Fruit fly (Drosophila melanogaster) whole organism, embryonic: ENCODE results near the gene Lasp.

ENCODE experiments used
- Atf3 ChIP-seq: fragments of 200-800 bp; sonication (Bioruptor generic); optimal IDR thresholded peaks from 3 replicates; lab custom pipeline; 2016; ENCODE audit warnings: missing biosample characterization, missing genetic modification characterization
- CG10209 ChIP-seq: fragments of 200-800 bp; sonication (Bioruptor generic); optimal IDR thresholded peaks from 3 replicates; lab custom pipeline; 2017; ENCODE audit warnings: missing biosample characterization, mild to moderate bottlenecking, missing genetic modification characterization, missing genetic modification reagents
- CG10462 ChIP-seq: fragments of 200-800 bp; sonication (Bioruptor generic); optimal IDR thresholded peaks from 2 replicates; lab custom pipeline; 2016; ENCODE audit warnings: missing biosample characterization, missing genetic modification characterization
- CG11085 ChIP-seq: fragments of 200-800 bp; sonication (Bioruptor generic); IDR thresholded peaks from 2 replicates; pipeline ENCODE4 v1.3.6; 2022; ENCODE audit warnings: missing biosample characterization, missing genetic modification characterization
- CG11456 ChIP-seq: fragments of 200-800 bp; sonication (Bioruptor generic); IDR thresholded peaks from 3 replicates; pipeline ENCODE4 v1.3.6; 2022; ENCODE audit warnings: missing biosample characterization, missing genetic modification characterization
- CG12299 ChIP-seq: fragments of 200-800 bp; sonication (Bioruptor generic); optimal IDR thresholded peaks from 2 replicates; lab custom pipeline; 2018; ENCODE audit warnings: missing biosample characterization, mild to moderate bottlenecking, missing genetic modification characterization
- CG13123 ChIP-seq: fragments of 200-800 bp; sonication (Bioruptor generic); optimal IDR thresholded peaks from 2 replicates; lab custom pipeline; 2016; ENCODE audit warnings: missing biosample characterization, missing genetic modification characterization
- CG14050 ChIP-seq: fragments of 200-800 bp; sonication (Bioruptor generic); IDR thresholded peaks from 3 replicates; pipeline ENCODE4 v1.3.6; 2022; ENCODE audit warnings: missing biosample characterization, missing genetic modification characterization
- CG14667 ChIP-seq: fragments of 200-800 bp; sonication (Bioruptor generic); IDR thresholded peaks from 2 replicates; pipeline ENCODE4 v1.3.6; 2022; ENCODE audit warnings: missing biosample characterization, missing genetic modification characterization
- CG14710 ChIP-seq: fragments of 200-800 bp; sonication (Bioruptor generic); optimal IDR thresholded peaks from 3 replicates; lab custom pipeline; 2019; ENCODE audit warnings: missing biosample characterization, mild to moderate bottlenecking, missing genetic modification characterization, moderate library complexity
- CG1603 ChIP-seq: fragments of 200-800 bp; sonication (Bioruptor generic); optimal IDR thresholded peaks from 2 replicates; lab custom pipeline; 2019; ENCODE audit warnings: missing biosample characterization, mild to moderate bottlenecking, missing genetic modification characterization, moderate library complexity
- CG18619 ChIP-seq: fragments of 200-800 bp; sonication (Bioruptor generic); optimal IDR thresholded peaks from 3 replicates; lab custom pipeline; 2017; ENCODE audit warnings: missing biosample characterization, mild to moderate bottlenecking, missing genetic modification characterization
- CG2129 ChIP-seq: fragments of 200-800 bp; sonication (Bioruptor generic); IDR thresholded peaks from 2 replicates; pipeline ENCODE4 v1.3.6; 2022; ENCODE audit warnings: missing biosample characterization, missing genetic modification characterization; ENCODE audit not compliant: partially characterized antibody
- CG32767 ChIP-seq: fragments of 200-800 bp; sonication (Bioruptor generic); IDR thresholded peaks from 2 replicates; pipeline ENCODE4 v1.3.6; 2022; ENCODE audit warnings: missing biosample characterization, missing genetic modification characterization
- CG33557 ChIP-seq: fragments of 200-800 bp; sonication (Bioruptor generic); optimal IDR thresholded peaks from 2 replicates; lab custom pipeline; 2019; ENCODE audit warnings: missing biosample characterization, mild to moderate bottlenecking, missing genetic modification characterization, moderate library complexity
- CG34422 ChIP-seq: fragments of 200-800 bp; sonication (Bioruptor generic); IDR thresholded peaks from 3 replicates; pipeline ENCODE4 v1.3.6; 2022; ENCODE audit warnings: missing biosample characterization, missing genetic modification characterization
- CG42726 ChIP-seq: fragments of 200-800 bp; sonication (Bioruptor generic); IDR thresholded peaks from 2 replicates; pipeline ENCODE4 v1.3.6; 2022; ENCODE audit warnings: missing biosample characterization, missing genetic modification characterization; ENCODE audit not compliant: partially characterized antibody
- CG4404 ChIP-seq: fragments of 200-800 bp; sonication (Bioruptor generic); IDR thresholded peaks from 2 replicates; pipeline ENCODE4 v1.3.6; 2022; ENCODE audit warnings: missing biosample characterization, missing genetic modification characterization
- CG4424 ChIP-seq: fragments of 200-800 bp; sonication (Bioruptor generic); optimal IDR thresholded peaks from 3 replicates; lab custom pipeline; 2016; ENCODE audit warnings: missing biosample characterization, missing genetic modification characterization
- CG6683 ChIP-seq: fragments of 200-800 bp; sonication (Bioruptor generic); optimal IDR thresholded peaks from 2 replicates; lab custom pipeline; 2017; ENCODE audit warnings: missing biosample characterization, mild to moderate bottlenecking, missing genetic modification characterization, missing genetic modification reagents
- CG8089 ChIP-seq: fragments of 200-800 bp; sonication (Bioruptor generic); optimal IDR thresholded peaks from 3 replicates; lab custom pipeline; 2016; ENCODE audit warnings: missing biosample characterization, missing genetic modification characterization
- CG8290 ChIP-seq, 3 experiments: fragments of 200-800 bp; sonication (Bioruptor generic); optimal IDR thresholded peaks; 2 replicates each; lab custom pipeline; 2016 to 2019; ENCODE audit warnings: missing biosample characterization in 3 of 3, missing genetic modification characterization in 3 of 3, mild to moderate bottlenecking in 2 of 3, moderate library complexity in 1 of 3
- CG8478 ChIP-seq: fragments of >200 bp; optimal IDR thresholded peaks from 2 replicates; lab custom pipeline; 2018
- Dip3 ChIP-seq: fragments of 200-800 bp; sonication (Bioruptor generic); optimal IDR thresholded peaks from 3 replicates; lab custom pipeline; 2016; ENCODE audit warnings: missing biosample characterization, missing genetic modification characterization
- Ets97D ChIP-seq: fragments of 200-800 bp; sonication (Bioruptor generic); optimal IDR thresholded peaks from 3 replicates; lab custom pipeline; 2016; ENCODE audit warnings: missing biosample characterization, missing genetic modification characterization
- Jarid2 ChIP-seq: fragments of 200-800 bp; sonication (Bioruptor generic); optimal IDR thresholded peaks from 3 replicates; lab custom pipeline; 2017; ENCODE audit warnings: mild to moderate bottlenecking, missing biosample characterization, missing genetic modification reagents, missing genetic modification characterization
- MTF-1 ChIP-seq: fragments of 200-800 bp; sonication (Bioruptor generic); optimal IDR thresholded peaks from 2 replicates; lab custom pipeline; 2018; ENCODE audit warnings: missing biosample characterization, mild to moderate bottlenecking, missing genetic modification characterization, borderline replicate concordance
- Mrtf ChIP-seq: fragments of 200-800 bp; sonication (Bioruptor generic); IDR thresholded peaks from 3 replicates; pipeline ENCODE4 v1.3.6; 2022; ENCODE audit warnings: missing biosample characterization, missing genetic modification characterization
- Tbp ChIP-seq: fragments of >200 bp; optimal IDR thresholded peaks from 2 replicates; lab custom pipeline; 2018; ENCODE audit warnings: missing biosample characterization, missing genetic modification characterization
- ac ChIP-seq: fragments of 200-800 bp; sonication (Bioruptor generic); optimal IDR thresholded peaks from 3 replicates; lab custom pipeline; 2017; ENCODE audit warnings: missing biosample characterization, mild to moderate bottlenecking, missing genetic modification characterization
- az2 ChIP-seq: fragments of 200-800 bp; sonication (Bioruptor generic); optimal IDR thresholded peaks from 3 replicates; lab custom pipeline; 2016; ENCODE audit warnings: missing biosample characterization, missing genetic modification characterization
- bowl ChIP-seq: fragments of 200-800 bp; sonication (Bioruptor generic); IDR thresholded peaks from 2 replicates; pipeline ENCODE4 v1.3.6; 2022; ENCODE audit warnings: missing biosample characterization, missing genetic modification characterization
- emc ChIP-seq: fragments of 200-800 bp; sonication (Bioruptor generic); optimal IDR thresholded peaks from 2 replicates; lab custom pipeline; 2016; ENCODE audit warnings: missing biosample characterization, missing genetic modification characterization
- ftz-f1 ChIP-seq: fragments of 200-800 bp; sonication (Bioruptor generic); optimal IDR thresholded peaks from 2 replicates; lab custom pipeline; 2016; ENCODE audit warnings: missing biosample characterization, missing genetic modification characterization
- gcm2 ChIP-seq: fragments of 200-800 bp; sonication (Bioruptor generic); optimal IDR thresholded peaks from 2 replicates; lab custom pipeline; 2016; ENCODE audit warnings: missing biosample characterization, missing genetic modification characterization
- gro ChIP-seq: fragments of 200-800 bp; sonication (Bioruptor generic); optimal IDR thresholded peaks from 2 replicates; lab custom pipeline; 2016; ENCODE audit warnings: missing biosample characterization, missing genetic modification characterization
- ham ChIP-seq: fragments of 200-800 bp; sonication (Bioruptor generic); IDR thresholded peaks from 2 replicates; pipeline ENCODE4 v1.3.6; 2022; ENCODE audit warnings: missing biosample characterization, missing genetic modification characterization
- insv ChIP-seq, 2 experiments: fragments of 200-800 bp; sonication (Bioruptor generic); optimal IDR thresholded peaks; 3 replicates each; lab custom pipeline; 2016 to 2018; ENCODE audit warnings: missing biosample characterization in 2 of 2, missing genetic modification characterization in 2 of 2
- jigr1 ChIP-seq: fragments of 200-800 bp; sonication (Bioruptor generic); IDR thresholded peaks from 3 replicates; pipeline ENCODE4 v1.3.6; 2022; ENCODE audit warnings: missing biosample characterization, missing genetic modification characterization
- kah ChIP-seq: fragments of 200-800 bp; sonication (Bioruptor generic); optimal IDR thresholded peaks from 2 replicates; lab custom pipeline; 2018; ENCODE audit warnings: missing biosample characterization, mild to moderate bottlenecking, missing genetic modification characterization
- lmd ChIP-seq: fragments of 200-800 bp; sonication (Bioruptor generic); IDR thresholded peaks from 2 replicates; pipeline ENCODE4 v1.3.6; 2022; ENCODE audit warnings: missing biosample characterization, missing genetic modification characterization
- sim ChIP-seq: fragments of 200-800 bp; sonication (Bioruptor generic); IDR thresholded peaks from 2 replicates; pipeline ENCODE4 v1.3.6; 2022; ENCODE audit warnings: missing biosample characterization, missing genetic modification characterization
- unc-4 ChIP-seq: fragments of 200-800 bp; sonication (Bioruptor generic); IDR thresholded peaks from 2 replicates; pipeline ENCODE4 v1.3.6; 2022; ENCODE audit warnings: missing biosample characterization, missing genetic modification characterization; ENCODE audit not compliant: partially characterized antibody
- vvl ChIP-seq: fragments of 200-800 bp; sonication (Bioruptor generic); IDR thresholded peaks from 2 replicates; pipeline ENCODE4 v1.3.6; 2022; ENCODE audit warnings: missing biosample characterization, missing genetic modification characterization
- wdn ChIP-seq: fragments of 200-800 bp; sonication (Bioruptor generic); IDR thresholded peaks from 2 replicates; pipeline ENCODE4 v1.3.6; 2022; ENCODE audit warnings: missing biosample characterization, missing genetic modification characterization
- wor ChIP-seq: fragments of 200-800 bp; sonication (Bioruptor generic); IDR thresholded peaks from 2 replicates; pipeline ENCODE4 v1.3.6; 2022; ENCODE audit warnings: missing biosample characterization, missing genetic modification characterization
- zen ChIP-seq: fragments of 200-800 bp; sonication (Bioruptor generic); optimal IDR thresholded peaks from 3 replicates; lab custom pipeline; 2018; ENCODE audit warnings: missing biosample characterization, mild to moderate bottlenecking, missing genetic modification characterization, moderate library complexity
- zfh2 ChIP-seq: fragments of 200-800 bp; sonication (Bioruptor generic); optimal IDR thresholded peaks from 2 replicates; lab custom pipeline; 2016; ENCODE audit warnings: missing biosample characterization, missing genetic modification characterization

Gene Lasp

dm6 chr3L:16661167-16662109 is 50.0 kb downstream of the Lasp start, which contains the start of gene Baldspot:
Gene Baldspot (minus strand): TSS chr3L:16661615.
- TF ChIP-seq az2 (GFP tag; lab: Kevin White, UChicago): peak; percentile 14
- peak; percentile 90 for TF ChIP-seq CG14710 (tag; lab: Kevin White, UChicago)
- TF ChIP-seq CG13123 (GFP tag; lab: Kevin White, UChicago): no peak
- peak; percentile 45 for TF ChIP-seq CG8089
- peak; percentile 35 for TF ChIP-seq CG12299
- peak; percentile 55 for TF ChIP-seq kah (GFP tag; lab: Kevin White, UChicago)
- peak; percentile 71 for TF ChIP-seq CG4404 (GFP tag; lab: Robert Waterston, UW)
- TF ChIP-seq CG11085 (GFP tag; lab: Robert Waterston, UW): peak; percentile 11; the same call in 1 of the 2 replicates
- 0 out of 2 replicates have a peak, but pooled peaks have one; percentile 12 for TF ChIP-seq CG14667 (GFP tag; lab: Robert Waterston, UW)
- no peak for TF ChIP-seq CG11456 (GFP tag; lab: Robert Waterston, UW)
- TF ChIP-seq MTF-1: peak; percentile 69
- peak; percentile 71 for TF ChIP-seq CG6683 (GFP tag; lab: Kevin White, UChicago)
- no peak for TF ChIP-seq CG8478 (lab: Kevin White, UChicago)
- TF ChIP-seq Mrtf (GFP tag; lab: Robert Waterston, UW): peak; percentile 57; the same call in 1 of the 3 replicates
- TF ChIP-seq CG10209 (GFP tag; lab: Kevin White, UChicago): peak; percentile 48
- peak; percentile 2 for TF ChIP-seq CG10462 (GFP tag; lab: Kevin White, UChicago)
- TF ChIP-seq Dip3: peak; percentile 55
- TF ChIP-seq CG8290 (GFP tag; optimal IDR thresholded peaks at IDR 0.05; lab: Kevin White, UChicago): peak; percentile 74
- peak in 1 of 2 experiments; percentile 92 for TF ChIP-seq CG8290 (tag; optimal IDR thresholded peaks at IDR 0.05; lab: Kevin White, UChicago)
- no peak for TF ChIP-seq bowl (GFP tag; lab: Robert Waterston, UW)
- no peak for TF ChIP-seq Tbp
- TF ChIP-seq CG34422 (GFP tag; lab: Robert Waterston, UW): peak; percentile 82; the same call in 2 of the 3 replicates
- peak; percentile 67 for TF ChIP-seq vvl (GFP tag; lab: Robert Waterston, UW)
- no peak for TF ChIP-seq ham
- TF ChIP-seq CG2129 (GFP tag; lab: Robert Waterston, UW): peak; percentile 47; the same call in 1 of the 2 replicates
- peak; percentile 84 for TF ChIP-seq gcm2 (GFP tag; lab: Kevin White, UChicago)
- TF ChIP-seq sim (GFP tag; lab: Robert Waterston, UW): peak; percentile 34; the same call in 1 of the 2 replicates
- peak; percentile 77 for TF ChIP-seq emc (GFP tag; lab: Kevin White, UChicago)
- peak; percentile 79 for TF ChIP-seq Ets97D (GFP tag; lab: Kevin White, UChicago)
- peak; percentile 74; the same call in 1 of the 2 replicates for TF ChIP-seq CG42726 (GFP tag; lab: Robert Waterston, UW)
- peak; percentile 66 for TF ChIP-seq ftz-f1 (GFP tag; lab: Kevin White, UChicago)
- TF ChIP-seq CG14050: peak; percentile 40; the same call in 1 of the 3 replicates
- peak; percentile 95 for TF ChIP-seq Jarid2 (GFP tag; lab: Kevin White, UChicago)
- peak; percentile 59; the same call in 1 of the 2 replicates for TF ChIP-seq unc-4 (GFP tag; lab: Robert Waterston, UW)
- no peak for TF ChIP-seq wor
- TF ChIP-seq ac (GFP tag; lab: Kevin White, UChicago): peak; percentile 59
- TF ChIP-seq CG32767 (GFP tag; lab: Robert Waterston, UW): peak; percentile 73
- 0 out of 2 replicates have a peak, but pooled peaks have one; percentile 30 for TF ChIP-seq wdn (GFP tag; lab: Robert Waterston, UW)
- TF ChIP-seq CG1603 (tag; lab: Kevin White, UChicago): peak; percentile 80
- TF ChIP-seq lmd (GFP tag; lab: Robert Waterston, UW): peak; percentile 79
- TF ChIP-seq gro (GFP tag; lab: Kevin White, UChicago): peak; percentile 75
- TF ChIP-seq insv (GFP tag; optimal IDR thresholded peaks at IDR 0.05; lab: Kevin White, UChicago): peak in 1 of 2 experiments; percentile 70
- TF ChIP-seq jigr1: no peak
- peak; percentile 57 for TF ChIP-seq zen
- peak; percentile 17 for TF ChIP-seq CG33557
- TF ChIP-seq CG4424 (GFP tag; lab: Kevin White, UChicago): peak; percentile 84
- peak; percentile 49 for TF ChIP-seq Atf3
- TF ChIP-seq zfh2 (GFP tag; lab: Kevin White, UChicago): peak; percentile 73
- TF ChIP-seq CG18619 (GFP tag; lab: Kevin White, UChicago): no peak
